Worm (Caenorhabditis elegans): ENCODE measurements around the gene T07D4.5.

ce11 chrII:8889589-8889988 lies 5.5 kb upstream of the T07D4.5 start:
- TF ChIP-seq lin-39 (tag; optimal IDR thresholded peaks at IDR 0.05) = no peak
- no peak for TF ChIP-seq snpc-4 (tag; optimal IDR thresholded peaks at IDR 0.05)
- TF ChIP-seq hlh-30 (tag; optimal IDR thresholded peaks at IDR 0.05; ENCODE audit: insufficient read depth) = no peak
- no peak for TF ChIP-seq zfp-3 (GFP tag; conservative IDR thresholded peaks at IDR 0.05)
- no peak for TF ChIP-seq mdl-1 (tag; optimal IDR thresholded peaks at IDR 0.05)
- no peak for TF ChIP-seq tag-97 (GFP tag; IDR thresholded peaks at IDR 0.05)
- TF ChIP-seq nhr-77 (tag; optimal IDR thresholded peaks at IDR 0.05) = no peak
